Fruit fly (Drosophila melanogaster) whole organism, embryonic: Measurements from ENCODE around the gene dock.

Experiments used
- Atf3 ChIP-seq: fragments of 200-800 bp; sonication (Bioruptor generic); optimal IDR thresholded peaks from 3 replicates; lab custom pipeline; 2016; ENCODE audit warnings: missing biosample characterization, missing genetic modification characterization
- CG3163 ChIP-seq: fragments of 200-800 bp; sonication (Bioruptor generic); optimal IDR thresholded peaks from 3 replicates; lab custom pipeline; 2016; ENCODE audit warnings: missing biosample characterization, missing genetic modification characterization
- Ets97D ChIP-seq: fragments of 200-800 bp; sonication (Bioruptor generic); optimal IDR thresholded peaks from 3 replicates; lab custom pipeline; 2016; ENCODE audit warnings: missing biosample characterization, missing genetic modification characterization
- chif ChIP-seq, 2 experiments: fragments of 200-800 bp; sonication (Bioruptor generic); optimal IDR thresholded peaks; 3 replicates each; lab custom pipeline; 2016; ENCODE audit warnings: missing biosample characterization in 2 of 2, missing genetic modification characterization in 2 of 2
- crp ChIP-seq, 2 experiments: fragments of 200-800 bp; sonication (Bioruptor generic); optimal IDR thresholded peaks; 2 replicates in 1 of 2; 3 replicates in 1 of 2; lab custom pipeline; 2017; ENCODE audit warnings: missing biosample characterization in 2 of 2, missing genetic modification characterization in 2 of 2, mild to moderate bottlenecking in 1 of 2, moderate library complexity in 1 of 2

dm6 chr2L:843301-843700 is 17.5 kb downstream of the dock start:
- TF ChIP-seq chif (GFP tag; optimal IDR thresholded peaks at IDR 0.05; lab: Kevin White, UChicago) (no peak), crp (GFP tag; optimal IDR thresholded peaks at IDR 0.05; lab: Kevin White, UChicago) (no peak), CG3163 (GFP tag; lab: Kevin White, UChicago) (no peak), Ets97D (no peak), Atf3 (no peak)
